Worm (Caenorhabditis elegans): ENCODE data around the gene F32F2.4.

Gene F32F2.4

DNA sequence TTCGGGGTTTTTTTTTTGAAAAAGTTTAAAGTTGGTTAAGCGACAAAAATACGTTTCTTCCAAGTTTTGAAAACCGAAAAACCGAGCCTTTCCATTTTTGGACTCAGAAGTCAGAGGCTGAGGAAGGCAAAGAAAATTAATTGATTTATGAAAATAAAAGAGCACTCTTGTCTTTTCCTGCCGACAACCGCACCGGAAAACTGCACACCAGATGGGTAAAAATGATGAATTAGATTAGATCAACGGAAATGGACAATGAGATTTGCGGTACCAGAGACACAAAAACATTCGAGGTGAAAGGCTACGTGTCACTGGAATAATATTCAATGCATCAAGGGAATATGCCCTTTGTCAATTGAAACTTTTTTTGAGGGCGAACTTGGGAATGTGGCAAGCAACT, 18.4 kb downstream of the F32F2.4 start:
- no peak for TF ChIP-seq B0310.2 (tag; optimal IDR thresholded peaks at IDR 0.05)
- no peak for TF ChIP-seq tra-4 (tag; optimal IDR thresholded peaks at IDR 0.05)
- TF ChIP-seq scrt-1 (GFP tag; IDR thresholded peaks at IDR 0.05), result no peak
- TF ChIP-seq flt-1 (GFP tag; IDR thresholded peaks at IDR 0.05), result no peak
- TF ChIP-seq aly-1 (tag; optimal IDR thresholded peaks at IDR 0.05), result no peak
- no peak for TF ChIP-seq hnd-1 (tag; optimal IDR thresholded peaks at IDR 0.05)
- TF ChIP-seq hmbx-1 (tag; optimal IDR thresholded peaks at IDR 0.05), result no peak
- TF ChIP-seq tbx-11 (GFP tag; IDR thresholded peaks at IDR 0.05), result no peak
- no peak for TF ChIP-seq hmg-4 (GFP tag; optimal IDR thresholded peaks at IDR 0.05)
- no peak for TF ChIP-seq pes-1 (GFP tag; IDR thresholded peaks at IDR 0.05)
- no peak for TF ChIP-seq ama-1 (optimal IDR thresholded peaks at IDR 0.05)
- no peak for TF ChIP-seq tbx-37 (GFP tag; conservative IDR thresholded peaks at IDR 0.05)
- TF ChIP-seq F13C5.2 (tag; optimal IDR thresholded peaks at IDR 0.05), result no peak
- TF ChIP-seq ceh-36 (tag; optimal IDR thresholded peaks at IDR 0.05), result no peak
- TF ChIP-seq sea-1 (GFP tag; conservative IDR thresholded peaks at IDR 0.05), result no peak

DNA sequence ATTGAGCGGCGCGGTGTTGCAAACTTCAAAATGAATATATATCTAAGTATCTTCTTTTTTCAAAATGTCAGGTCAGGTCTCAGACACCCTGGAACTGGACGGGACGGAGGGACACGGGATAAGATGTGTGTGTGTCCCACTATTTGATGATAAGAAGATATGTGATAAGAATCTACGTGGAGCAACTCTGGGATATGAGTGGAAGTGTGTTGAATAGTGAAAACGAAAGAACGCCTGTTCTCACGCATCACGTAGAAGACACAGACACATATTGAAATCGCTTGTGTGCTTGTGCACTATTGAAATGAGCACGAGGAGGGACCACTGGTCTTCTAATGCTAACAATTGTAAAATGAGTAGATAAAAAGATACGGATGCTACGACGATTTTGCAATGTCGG, 19.8 kb downstream of the F32F2.4 start, which contains the start of gene uig-1:
TSS of gene uig-1 (minus strand) at position 120 of the 400 bp plus-strand sequence.
- TF ChIP-seq F13C5.2 (tag; optimal IDR thresholded peaks at IDR 0.05), result no peak
- no peak for TF ChIP-seq hmg-4 (GFP tag; optimal IDR thresholded peaks at IDR 0.05)
- TF ChIP-seq tbx-37 (GFP tag; conservative IDR thresholded peaks at IDR 0.05), result no peak
- no peak for TF ChIP-seq flt-1 (GFP tag; IDR thresholded peaks at IDR 0.05)
- TF ChIP-seq scrt-1 (GFP tag; IDR thresholded peaks at IDR 0.05), result no peak
- TF ChIP-seq tra-4 (tag; optimal IDR thresholded peaks at IDR 0.05), result no peak
- TF ChIP-seq hnd-1 (tag; optimal IDR thresholded peaks at IDR 0.05), result no peak
- no peak for TF ChIP-seq ceh-13 (GFP tag; optimal IDR thresholded peaks at IDR 0.05)
- TF ChIP-seq aly-1 (tag; optimal IDR thresholded peaks at IDR 0.05), result no peak
- TF ChIP-seq ets-7 (tag; optimal IDR thresholded peaks at IDR 0.05), result no peak
- TF ChIP-seq hmbx-1 (tag; optimal IDR thresholded peaks at IDR 0.05), result no peak
- no peak for TF ChIP-seq ama-1 (optimal IDR thresholded peaks at IDR 0.05)
- TF ChIP-seq B0310.2 (tag; optimal IDR thresholded peaks at IDR 0.05), result no peak

DNA sequence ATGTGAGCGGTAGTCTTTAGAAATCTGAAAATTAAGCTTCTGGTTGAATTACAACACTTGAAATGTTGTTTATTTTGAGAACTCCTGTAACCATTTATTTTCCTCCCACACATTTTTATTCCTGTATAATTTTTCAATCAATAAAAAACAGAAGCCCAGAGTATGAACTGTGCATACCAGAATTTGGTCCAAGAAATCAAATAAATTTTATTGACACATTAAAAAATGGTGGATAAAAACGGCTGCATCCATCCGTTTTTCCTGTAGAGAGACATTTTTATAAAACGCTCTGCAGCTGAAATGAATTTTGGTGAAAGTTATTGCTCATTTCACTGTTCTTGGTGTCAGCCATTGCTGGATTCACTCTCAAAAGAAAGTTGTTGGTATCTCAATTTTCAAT, 21.2 kb downstream of the F32F2.4 start, which contains the start of gene C26E1.1:
TSS of gene C26E1.1 (plus strand) at position 301 of the 400 bp plus-strand sequence.
- TF ChIP-seq flt-1 (GFP tag; IDR thresholded peaks at IDR 0.05) (no peak), ama-1 (optimal IDR thresholded peaks at IDR 0.05) (no peak), hmg-4 (GFP tag; optimal IDR thresholded peaks at IDR 0.05) (no peak), tra-4 (tag; optimal IDR thresholded peaks at IDR 0.05) (no peak), hnd-1 (tag; optimal IDR thresholded peaks at IDR 0.05) (no peak), aly-1 (tag; optimal IDR thresholded peaks at IDR 0.05) (no peak), B0310.2 (tag; optimal IDR thresholded peaks at IDR 0.05) (no peak), scrt-1 (GFP tag; IDR thresholded peaks at IDR 0.05) (no peak), F13C5.2 (tag; optimal IDR thresholded peaks at IDR 0.05) (no peak), tbx-11 (GFP tag; IDR thresholded peaks at IDR 0.05) (no peak), pes-1 (GFP tag; IDR thresholded peaks at IDR 0.05) (no peak), tbx-37 (GFP tag; conservative IDR thresholded peaks at IDR 0.05) (no peak), ceh-36 (tag; optimal IDR thresholded peaks at IDR 0.05) (no peak), ets-7 (tag; optimal IDR thresholded peaks at IDR 0.05) (no peak)

DNA sequence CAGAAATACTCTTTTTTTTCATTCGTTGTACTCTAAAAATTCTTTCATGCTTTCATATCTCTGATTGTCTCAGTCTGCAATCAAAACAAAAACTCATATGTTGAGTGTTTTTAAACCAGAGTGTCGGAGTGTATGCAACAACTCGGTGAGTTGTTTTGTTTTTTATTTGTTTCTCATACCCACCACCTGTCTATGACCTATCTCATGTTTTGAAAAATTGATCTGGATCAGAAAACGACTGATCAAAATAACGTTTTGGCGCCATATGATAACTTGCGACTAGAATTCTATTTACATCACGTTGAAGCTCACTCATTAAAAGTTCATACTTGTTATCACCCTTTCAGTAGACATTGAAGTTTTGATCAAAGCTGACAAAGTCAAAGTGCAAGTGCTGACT, 22.6 kb downstream of the F32F2.4 start:
- TF ChIP-seq pes-1 (GFP tag; IDR thresholded peaks at IDR 0.05), result no peak
- TF ChIP-seq ama-1 (optimal IDR thresholded peaks at IDR 0.05), result no peak
- TF ChIP-seq B0310.2 (tag; optimal IDR thresholded peaks at IDR 0.05), result no peak
- no peak for TF ChIP-seq ceh-13 (GFP tag; optimal IDR thresholded peaks at IDR 0.05)
- no peak for TF ChIP-seq ceh-36 (tag; optimal IDR thresholded peaks at IDR 0.05)
- TF ChIP-seq scrt-1 (GFP tag; IDR thresholded peaks at IDR 0.05), result no peak
- TF ChIP-seq flt-1 (GFP tag; IDR thresholded peaks at IDR 0.05), result no peak
- TF ChIP-seq ets-7 (tag; optimal IDR thresholded peaks at IDR 0.05), result no peak

DNA sequence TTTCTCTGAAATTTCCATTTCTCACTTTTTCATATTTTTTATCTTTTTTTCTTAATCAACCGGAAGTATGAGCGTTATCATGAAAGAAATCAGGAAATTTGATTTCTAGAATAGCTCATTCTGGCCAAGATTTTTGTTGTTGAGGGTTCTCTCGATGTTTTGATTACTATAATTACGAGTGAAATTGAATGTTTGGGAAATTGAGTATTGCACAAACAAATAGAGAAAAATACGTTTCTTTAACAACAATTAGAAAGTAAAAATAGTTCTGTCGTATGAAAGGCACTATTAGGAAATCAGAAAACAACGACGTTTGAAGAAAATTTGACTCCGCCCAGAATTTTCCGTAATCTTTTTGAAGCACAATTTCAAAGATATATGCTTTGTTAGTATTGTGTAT, 23.3 kb downstream of the F32F2.4 start:
- no peak for TF ChIP-seq aly-1 (tag; optimal IDR thresholded peaks at IDR 0.05)

DNA sequence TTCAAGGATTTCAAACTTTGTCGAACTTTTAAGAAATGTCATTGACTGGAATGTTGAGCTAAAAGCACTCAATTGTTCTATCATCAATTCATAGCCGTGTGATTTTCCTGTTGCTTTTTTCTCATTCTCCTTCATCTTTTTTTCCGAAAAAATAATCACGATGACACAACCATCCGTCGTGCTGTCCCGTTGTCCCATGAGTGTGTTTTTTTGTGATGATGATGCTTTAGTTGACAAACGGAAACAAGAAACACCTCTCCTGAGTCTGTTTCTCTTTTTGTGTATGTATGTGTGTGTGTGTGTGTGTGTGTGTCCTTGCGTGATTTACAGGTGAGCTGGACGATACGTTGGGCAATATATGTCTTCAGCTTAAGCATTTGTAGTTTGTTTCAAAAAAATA, 24.4 kb downstream of the F32F2.4 start:
- TF ChIP-seq B0310.2 (tag; optimal IDR thresholded peaks at IDR 0.05) (no peak), hmbx-1 (tag; optimal IDR thresholded peaks at IDR 0.05) (no peak), ets-7 (tag; optimal IDR thresholded peaks at IDR 0.05) (no peak), scrt-1 (GFP tag; IDR thresholded peaks at IDR 0.05) (no peak), tbx-11 (GFP tag; IDR thresholded peaks at IDR 0.05) (no peak), ceh-36 (tag; optimal IDR thresholded peaks at IDR 0.05) (no peak)

DNA sequence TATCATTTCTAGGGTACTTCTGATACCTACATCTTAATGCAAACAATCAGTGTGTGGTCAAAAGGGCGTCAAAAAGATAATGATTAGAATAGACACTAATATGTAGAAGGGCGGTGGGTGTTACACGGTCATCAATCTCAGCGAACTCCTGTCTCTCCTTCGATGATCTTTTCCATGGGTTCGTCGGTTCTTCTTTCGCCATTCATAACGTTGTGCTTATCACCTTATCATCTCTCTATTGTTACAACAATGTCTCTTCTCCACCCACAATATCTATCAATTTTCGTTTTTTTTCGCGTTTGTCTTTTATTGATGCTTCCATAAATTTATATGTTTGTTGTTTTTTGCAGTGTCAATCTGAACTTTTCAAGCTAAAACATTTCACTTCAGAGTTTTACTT, 25.4 kb downstream of the F32F2.4 start, which contains the start of gene ceh-79:
TSS of gene ceh-79 (plus strand) at position 391 of the 400 bp plus-strand sequence.
- no peak for TF ChIP-seq hmbx-1 (tag; optimal IDR thresholded peaks at IDR 0.05)
- no peak for TF ChIP-seq tbx-11 (GFP tag; IDR thresholded peaks at IDR 0.05)
- no peak for TF ChIP-seq ceh-13 (GFP tag; optimal IDR thresholded peaks at IDR 0.05)
- no peak for TF ChIP-seq F13C5.2 (tag; optimal IDR thresholded peaks at IDR 0.05)
- TF ChIP-seq tbx-37 (GFP tag; conservative IDR thresholded peaks at IDR 0.05), result no peak
- TF ChIP-seq ets-7 (tag; optimal IDR thresholded peaks at IDR 0.05), result no peak
- TF ChIP-seq scrt-1 (GFP tag; IDR thresholded peaks at IDR 0.05), result no peak
- no peak for TF ChIP-seq aly-1 (tag; optimal IDR thresholded peaks at IDR 0.05)
- TF ChIP-seq ceh-36 (tag; optimal IDR thresholded peaks at IDR 0.05), result no peak
- TF ChIP-seq flt-1 (GFP tag; IDR thresholded peaks at IDR 0.05), result no peak

DNA sequence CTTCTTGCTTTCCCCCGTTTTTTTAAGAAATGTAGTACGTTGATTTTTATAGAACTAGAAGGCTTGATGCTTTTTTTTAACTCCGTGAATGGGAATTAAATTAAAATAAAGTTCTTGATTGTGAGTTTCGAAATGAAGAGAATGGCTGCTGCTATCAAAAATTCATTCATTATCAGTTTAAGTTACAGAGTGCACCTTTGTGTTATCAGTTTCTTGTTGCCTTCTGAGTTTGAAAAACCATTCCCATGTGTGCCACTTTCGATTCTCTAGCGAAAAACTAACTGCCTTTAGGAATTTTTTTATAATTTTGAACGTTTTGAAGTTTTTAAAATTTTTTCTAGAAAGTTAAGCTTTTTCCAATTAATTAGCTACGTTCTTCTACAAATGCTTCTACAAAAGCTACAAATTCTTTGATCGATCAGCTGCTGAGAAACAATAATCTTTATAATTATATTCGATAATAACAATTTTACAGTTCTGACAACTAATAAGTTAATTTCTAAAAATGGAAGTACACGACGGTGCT, 28.7 kb downstream of the F32F2.4 start, which contains the start of gene C26E1.2:
TSS of gene C26E1.2 (plus strand) at position 476 of the 526 bp plus-strand sequence.
- no peak for TF ChIP-seq ceh-36 (tag; optimal IDR thresholded peaks at IDR 0.05)
- no peak for TF ChIP-seq hnd-1 (tag; optimal IDR thresholded peaks at IDR 0.05)
